Worm (Caenorhabditis elegans) whole organism, L4 larva: Measurements from ENCODE around the gene vamp-8.

Experiments
- ama-1 ChIP-seq: fragments of 150-350 bp; optimal IDR thresholded peaks from 2 replicates; lab custom pipeline; 2014; ENCODE audit warnings: inconsistent platforms, mixed read lengths
- daf-12 ChIP-seq: fragments of 150-350 bp; optimal IDR thresholded peaks from 2 replicates; lab custom pipeline; 2014; ENCODE audit warnings: missing biosample characterization, missing genetic modification reagents, missing genetic modification characterization

DNA sequence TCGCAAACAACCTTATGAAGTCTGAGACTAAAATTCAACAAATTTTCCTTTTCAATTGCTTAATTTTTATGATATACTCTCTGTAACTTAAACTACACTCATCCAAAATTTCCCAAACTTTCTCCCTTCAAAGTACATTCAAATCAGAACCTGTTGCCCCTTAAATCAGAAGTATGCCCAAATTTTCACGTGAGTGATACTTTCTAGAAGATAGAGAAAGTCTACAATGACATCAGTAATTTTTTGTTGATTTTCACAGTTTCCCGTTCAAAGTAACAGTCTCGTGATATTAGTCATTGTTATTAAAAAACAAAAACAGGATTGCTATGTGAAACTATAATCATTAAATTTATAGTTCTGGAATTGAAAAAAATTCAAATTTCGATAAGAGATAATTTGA, 45.9 kb upstream of the vamp-8 start:
- no peak for TF ChIP-seq ama-1 (lab: Kevin White, UChicago)
- TF ChIP-seq daf-12 (tag; lab: Kevin White, UChicago): no peak
